Worm (Caenorhabditis elegans): Measurements from ENCODE around the gene ger-1.

ger-1 gene

ce11 chrIII:7087180-7087579, 19.9 kb upstream of the ger-1 start:
- TF ChIP-seq ets-7 (tag; optimal IDR thresholded peaks at IDR 0.05) (no peak), sea-1 (GFP tag; conservative IDR thresholded peaks at IDR 0.05) (no peak), B0310.2 (tag; optimal IDR thresholded peaks at IDR 0.05) (no peak), ama-1 (optimal IDR thresholded peaks at IDR 0.05) (no peak), F13C5.2 (tag; optimal IDR thresholded peaks at IDR 0.05) (no peak), hnd-1 (tag; optimal IDR thresholded peaks at IDR 0.05) (no peak), tbx-37 (GFP tag; conservative IDR thresholded peaks at IDR 0.05) (no peak), hmbx-1 (tag; optimal IDR thresholded peaks at IDR 0.05) (no peak), tra-4 (tag; optimal IDR thresholded peaks at IDR 0.05) (no peak), ceh-36 (tag; optimal IDR thresholded peaks at IDR 0.05) (no peak), aly-1 (tag; optimal IDR thresholded peaks at IDR 0.05) (no peak), scrt-1 (GFP tag; IDR thresholded peaks at IDR 0.05) (no peak), hmg-4 (GFP tag; optimal IDR thresholded peaks at IDR 0.05) (no peak), pes-1 (GFP tag; IDR thresholded peaks at IDR 0.05) (no peak), tbx-11 (GFP tag; IDR thresholded peaks at IDR 0.05) (no peak), flt-1 (GFP tag; IDR thresholded peaks at IDR 0.05) (no peak), ceh-13 (GFP tag; optimal IDR thresholded peaks at IDR 0.05) (no peak)

ce11 chrIII:7084908-7085307, 17.6 kb upstream of the ger-1 start, which contains the start of gene tofu-7:
TSS of gene tofu-7 (minus strand) at chrIII:7085018.
- TF ChIP-seq pes-1 (GFP tag; IDR thresholded peaks at IDR 0.05), result no peak
- no peak for TF ChIP-seq tbx-37 (GFP tag; conservative IDR thresholded peaks at IDR 0.05)
- no peak for TF ChIP-seq scrt-1 (GFP tag; IDR thresholded peaks at IDR 0.05)
- no peak for TF ChIP-seq F13C5.2 (tag; optimal IDR thresholded peaks at IDR 0.05)

- no peak for TF ChIP-seq ceh-13 (GFP tag; optimal IDR thresholded peaks at IDR 0.05)
- no peak for TF ChIP-seq hmg-4 (GFP tag; optimal IDR thresholded peaks at IDR 0.05)
- no peak for TF ChIP-seq tra-4 (tag; optimal IDR thresholded peaks at IDR 0.05)
- no peak for TF ChIP-seq hmbx-1 (tag; optimal IDR thresholded peaks at IDR 0.05)
- TF ChIP-seq scrt-1 (GFP tag; IDR thresholded peaks at IDR 0.05), result no peak
- TF ChIP-seq hnd-1 (tag; optimal IDR thresholded peaks at IDR 0.05), result no peak
- no peak for TF ChIP-seq B0310.2 (tag; optimal IDR thresholded peaks at IDR 0.05)
- TF ChIP-seq tbx-11 (GFP tag; IDR thresholded peaks at IDR 0.05), result no peak
- no peak for TF ChIP-seq ama-1 (optimal IDR thresholded peaks at IDR 0.05)
- no peak for TF ChIP-seq F13C5.2 (tag; optimal IDR thresholded peaks at IDR 0.05)
- no peak for TF ChIP-seq tbx-37 (GFP tag; conservative IDR thresholded peaks at IDR 0.05)
- no peak for TF ChIP-seq aly-1 (tag; optimal IDR thresholded peaks at IDR 0.05)
- TF ChIP-seq ets-7 (tag; optimal IDR thresholded peaks at IDR 0.05), result no peak
- no peak for TF ChIP-seq ceh-36 (tag; optimal IDR thresholded peaks at IDR 0.05)
Measured at ce11 chrIII:7083106-7083505, 15.8 kb upstream of the ger-1 start.

- TF ChIP-seq tbx-37 (GFP tag; conservative IDR thresholded peaks at IDR 0.05) (no peak), sea-1 (GFP tag; conservative IDR thresholded peaks at IDR 0.05) (no peak), hmg-4 (GFP tag; optimal IDR thresholded peaks at IDR 0.05) (no peak), ets-7 (tag; optimal IDR thresholded peaks at IDR 0.05) (no peak), ama-1 (optimal IDR thresholded peaks at IDR 0.05) (no peak), flt-1 (GFP tag; IDR thresholded peaks at IDR 0.05) (no peak), scrt-1 (GFP tag; IDR thresholded peaks at IDR 0.05) (no peak), B0310.2 (tag; optimal IDR thresholded peaks at IDR 0.05) (no peak), tra-4 (tag; optimal IDR thresholded peaks at IDR 0.05) (no peak), pes-1 (GFP tag; IDR thresholded peaks at IDR 0.05) (no peak), ceh-13 (GFP tag; optimal IDR thresholded peaks at IDR 0.05) (no peak), ceh-36 (tag; optimal IDR thresholded peaks at IDR 0.05) (no peak), tbx-11 (GFP tag; IDR thresholded peaks at IDR 0.05) (no peak)
Measured at ce11 chrIII:7081488-7081887, 14.2 kb upstream of the ger-1 start.

ce11 chrIII:7080689-7081088, 13.4 kb upstream of the ger-1 start, which contains the start of gene ZK418.7:
TSS of gene ZK418.7 (minus strand) at chrIII:7080789.
- TF ChIP-seq tbx-11 (GFP tag; IDR thresholded peaks at IDR 0.05) (no peak), hmbx-1 (tag; optimal IDR thresholded peaks at IDR 0.05) (no peak), ceh-36 (tag; optimal IDR thresholded peaks at IDR 0.05) (no peak), scrt-1 (GFP tag; IDR thresholded peaks at IDR 0.05) (no peak)

ce11 chrIII:7078737-7079136, 11.5 kb upstream of the ger-1 start, which contains the start of gene ZK418.6:
TSS of gene ZK418.6 (minus strand) at chrIII:7078837.
- TF ChIP-seq hmg-4 (GFP tag; optimal IDR thresholded peaks at IDR 0.05) (no peak), scrt-1 (GFP tag; IDR thresholded peaks at IDR 0.05) (no peak), ets-7 (tag; optimal IDR thresholded peaks at IDR 0.05) (no peak)

- TF ChIP-seq aly-1 (tag; optimal IDR thresholded peaks at IDR 0.05) (no peak), sea-1 (GFP tag; conservative IDR thresholded peaks at IDR 0.05) (no peak), ceh-36 (tag; optimal IDR thresholded peaks at IDR 0.05) (no peak), flt-1 (GFP tag; IDR thresholded peaks at IDR 0.05) (no peak), tbx-11 (GFP tag; IDR thresholded peaks at IDR 0.05) (no peak), ets-7 (tag; optimal IDR thresholded peaks at IDR 0.05) (no peak), F13C5.2 (tag; optimal IDR thresholded peaks at IDR 0.05) (no peak), hmbx-1 (tag; optimal IDR thresholded peaks at IDR 0.05) (no peak), tra-4 (tag; optimal IDR thresholded peaks at IDR 0.05) (no peak), B0310.2 (tag; optimal IDR thresholded peaks at IDR 0.05) (no peak), scrt-1 (GFP tag; IDR thresholded peaks at IDR 0.05) (no peak), pes-1 (GFP tag; IDR thresholded peaks at IDR 0.05) (no peak), hmg-4 (GFP tag; optimal IDR thresholded peaks at IDR 0.05) (no peak), hnd-1 (tag; optimal IDR thresholded peaks at IDR 0.05) (no peak), ceh-13 (GFP tag; optimal IDR thresholded peaks at IDR 0.05) (no peak), ama-1 (optimal IDR thresholded peaks at IDR 0.05) (no peak)
Measured at ce11 chrIII:7076386-7076785, 9.1 kb upstream of the ger-1 start, which contains the start of gene ZK418.13. TSS of gene ZK418.13 (minus strand) at chrIII:7076486.

ce11 chrIII:7073801-7074386, 6.6 kb upstream of the ger-1 start, which contains the start of gene ZK418.5:
TSS of gene ZK418.5 (minus strand) at chrIII:7073851.
- TF ChIP-seq tbx-11 (GFP tag; IDR thresholded peaks at IDR 0.05), result no peak
- no peak for TF ChIP-seq tra-4 (tag; optimal IDR thresholded peaks at IDR 0.05)
- peak; percentile 60 for TF ChIP-seq F13C5.2 (tag; optimal IDR thresholded peaks at IDR 0.05)
- no peak for TF ChIP-seq ceh-13 (GFP tag; optimal IDR thresholded peaks at IDR 0.05)

Measured in whole organism, early embryonic.